Worm (Caenorhabditis elegans) whole organism, mixed stage, embryonic: ENCODE data around the gene C50E3.11.

Source experiments
- blmp-1 ChIP-seq: fragments of 150-350 bp; optimal IDR thresholded peaks from 2 replicates; lab custom pipeline; 2014; ENCODE audit warnings: missing biosample characterization, missing genetic modification characterization
- ceh-83 ChIP-seq: fragments of 200-800 bp; sonication (Bioruptor generic); optimal IDR thresholded peaks from 2 replicates; lab custom pipeline; 2018; ENCODE audit warnings: mild to moderate bottlenecking, missing genetic modification characterization, missing compliant biosample characterization
- cnd-1 ChIP-seq: fragments of 200-800 bp; sonication (Bioruptor generic); optimal IDR thresholded peaks from 2 replicates; lab custom pipeline; 2018; ENCODE audit warnings: mild to moderate bottlenecking, missing genetic modification characterization, missing compliant biosample characterization
- elt-1 ChIP-seq: sonication (generic microtip); optimal IDR thresholded peaks from 2 replicates; lab custom pipeline; 2017; ENCODE audit warnings: missing genetic modification characterization, mild to moderate bottlenecking, missing compliant biosample characterization, antibody characterized with exemption, moderate library complexity, borderline replicate concordance; ENCODE audit not compliant: insufficient read depth
- lin-13 ChIP-seq: fragments of 150-350 bp; optimal IDR thresholded peaks from 2 replicates; lab custom pipeline; 2014; ENCODE audit warnings: missing biosample characterization, missing genetic modification characterization
- nhr-28 ChIP-seq: fragments of 150-350 bp; optimal IDR thresholded peaks from 2 replicates; lab custom pipeline; 2014; ENCODE audit warnings: missing biosample characterization, missing genetic modification characterization
- sptf-1 ChIP-seq: sonication (generic microtip); optimal IDR thresholded peaks from 2 replicates; lab custom pipeline; 2017; ENCODE audit warnings: mild to moderate bottlenecking, missing genetic modification characterization, moderate library complexity, missing compliant biosample characterization
- tbx-8 ChIP-seq: fragments of 200-800 bp; sonication (Bioruptor generic); optimal IDR thresholded peaks from 2 replicates; lab custom pipeline; 2018; ENCODE audit warnings: mild to moderate bottlenecking, missing genetic modification characterization, moderate library complexity, missing compliant biosample characterization
- unc-39 ChIP-seq: fragments of 150-350 bp; optimal IDR thresholded peaks from 2 replicates; lab custom pipeline; 2014; ENCODE audit warnings: missing biosample characterization, missing genetic modification characterization
- unc-62 ChIP-seq: fragments of 150-350 bp; optimal IDR thresholded peaks from 2 replicates; lab custom pipeline; 2014; ENCODE audit warnings: missing biosample characterization, missing genetic modification reagents, missing genetic modification characterization
- ztf-11 ChIP-seq: fragments of 150-350 bp; optimal IDR thresholded peaks from 2 replicates; lab custom pipeline; 2014; ENCODE audit warnings: missing biosample characterization, missing genetic modification characterization

DNA sequence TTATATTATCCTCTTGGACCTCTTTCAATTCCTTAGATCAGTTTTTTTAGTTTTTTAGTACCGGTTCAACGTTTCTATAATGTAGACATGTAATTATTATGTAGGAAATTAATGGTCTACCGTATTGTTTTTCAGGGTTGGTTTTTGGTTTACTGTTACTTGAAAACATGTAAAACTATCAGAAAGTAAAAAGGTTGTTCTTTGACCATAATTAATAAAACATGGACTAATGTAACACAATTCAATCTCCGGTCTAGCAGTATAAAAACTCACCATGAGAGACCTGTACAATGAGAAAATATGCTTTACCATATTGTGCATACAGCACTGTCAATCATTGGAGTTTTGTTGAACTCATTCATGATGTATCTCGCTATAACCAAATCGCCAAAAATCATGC is 32.2 kb upstream of the C50E3.11 start, which contains the start of gene srd-29:
- TF ChIP-seq unc-62 (GFP tag; lab: Kevin White, UChicago) (no peak), ceh-83 (GFP tag; lab: Kevin White, UChicago) (no peak), cnd-1 (tag; lab: Kevin White, UChicago) (no peak), unc-39 (tag; lab: Kevin White, UChicago) (no peak), nhr-28 (no peak), blmp-1 (tag; lab: Kevin White, UChicago) (no peak), ztf-11 (tag; lab: Kevin White, UChicago) (no peak), elt-1 (tag; lab: Kevin White, UChicago) (no peak), lin-13 (no peak), tbx-8 (no peak), sptf-1 (tag; lab: Kevin White, UChicago) (no peak)
